Worm (Caenorhabditis elegans) whole organism, L2 larva: Measurements from ENCODE around the gene srw-135.

ENCODE experiments used
- ceh-82 ChIP-seq: fragments of 150-350 bp; optimal IDR thresholded peaks from 2 replicates; lab custom pipeline; 2014; ENCODE audit warnings: missing biosample characterization, missing genetic modification characterization
- lin-13 ChIP-seq: fragments of 150-350 bp; optimal IDR thresholded peaks from 2 replicates; lab custom pipeline; 2014; ENCODE audit warnings: missing biosample characterization, missing genetic modification reagents, missing genetic modification characterization
- nhr-6 ChIP-seq: fragments of 150-350 bp; optimal IDR thresholded peaks from 2 replicates; lab custom pipeline; 2014; ENCODE audit warnings: missing biosample characterization, missing genetic modification characterization
- snpc-4 ChIP-seq: fragments of 150-350 bp; optimal IDR thresholded peaks from 2 replicates; lab custom pipeline; 2014; ENCODE audit warnings: missing biosample characterization, missing genetic modification characterization

DNA sequence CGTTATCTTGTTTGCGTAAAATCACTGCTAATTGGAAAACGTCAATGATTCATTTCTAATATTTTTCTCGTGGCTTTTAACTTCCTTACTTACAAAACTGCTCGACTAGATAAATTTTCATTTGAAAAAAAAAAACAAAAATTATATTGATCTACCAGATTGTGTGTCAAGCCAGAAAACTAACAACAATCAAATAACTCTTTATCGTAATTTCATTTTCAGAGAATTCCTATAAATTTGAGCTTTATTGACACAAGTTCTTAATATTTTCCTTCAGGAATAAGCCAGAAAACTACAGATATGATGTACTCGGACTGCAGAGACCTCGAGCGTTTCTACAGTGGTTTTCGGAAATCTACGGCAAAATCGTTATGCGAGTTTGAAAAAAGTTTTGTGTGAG, 35.0 kb downstream of the srw-135 start, which contains the start of gene srw-124:
- TF ChIP-seq snpc-4: no peak
- no peak for TF ChIP-seq ceh-82 (tag; lab: Kevin White, UChicago)
- no peak for TF ChIP-seq lin-13 (GFP tag; lab: Kevin White, UChicago)
- no peak for TF ChIP-seq nhr-6
